Worm (Caenorhabditis elegans) whole organism, L3 larva: ENCODE data around the gene F38B6.4.

Experiments used
- aly-2 ChIP-seq: fragments of 150-350 bp; optimal IDR thresholded peaks from 2 replicates; lab custom pipeline; 2014; ENCODE audit warnings: missing biosample characterization, missing genetic modification characterization
- ama-1 ChIP-seq: fragments of 150-350 bp; optimal IDR thresholded peaks from 2 replicates; lab custom pipeline; 2018
- ceh-16 ChIP-seq: sonication (generic microtip); optimal IDR thresholded peaks from 2 replicates; lab custom pipeline; 2017; ENCODE audit warnings: missing biosample characterization, missing genetic modification characterization
- ceh-9 ChIP-seq: sonication (generic microtip); optimal IDR thresholded peaks from 2 replicates; lab custom pipeline; 2018; ENCODE audit warnings: missing biosample characterization, missing genetic modification characterization
- elt-3 ChIP-seq, 3 experiments: fragments of 150-350 bp in 1 of 3; sonication (generic microtip) in 2 of 3; optimal IDR thresholded peaks; 2 replicates in 2 of 3; 4 replicates in 1 of 3; lab custom pipeline; 2014 to 2017; ENCODE audit warnings: missing biosample characterization in 3 of 3, missing genetic modification characterization in 3 of 3
- eor-1 ChIP-seq, 2 experiments: fragments of 150-350 bp; optimal IDR thresholded peaks; 2 replicates each; lab custom pipeline; 2014 to 2018; ENCODE audit warnings: missing biosample characterization in 2 of 2, missing genetic modification characterization in 2 of 2
- fos-1 ChIP-seq: fragments of 150-350 bp; optimal IDR thresholded peaks from 2 replicates; lab custom pipeline; 2014; ENCODE audit warnings: missing biosample characterization, missing genetic modification characterization
- lsy-12 ChIP-seq: sonication (generic microtip); optimal IDR thresholded peaks from 2 replicates; lab custom pipeline; 2016; ENCODE audit warnings: mild to moderate bottlenecking, missing genetic modification characterization, missing compliant biosample characterization
- nhr-12 ChIP-seq: fragments of 150-350 bp; optimal IDR thresholded peaks from 2 replicates; lab custom pipeline; 2014; ENCODE audit warnings: missing biosample characterization, missing genetic modification characterization
- nhr-28 ChIP-seq: fragments of 150-350 bp; optimal IDR thresholded peaks from 2 replicates; lab custom pipeline; 2014; ENCODE audit warnings: missing biosample characterization, missing genetic modification characterization
- nhr-77 ChIP-seq: fragments of 150-350 bp; optimal IDR thresholded peaks from 2 replicates; lab custom pipeline; 2014; ENCODE audit warnings: missing biosample characterization, missing genetic modification characterization
- sea-2 ChIP-seq: fragments of 150-350 bp; sonication (generic microtip); optimal IDR thresholded peaks from 4 replicates; lab custom pipeline; 2014; ENCODE audit warnings: missing biosample characterization, missing genetic modification reagents, missing genetic modification characterization
- skn-1 ChIP-seq: fragments of 150-350 bp; optimal IDR thresholded peaks from 2 replicates; lab custom pipeline; 2014; ENCODE audit warnings: missing biosample characterization, missing genetic modification characterization
- ztf-11 ChIP-seq: fragments of 150-350 bp; optimal IDR thresholded peaks from 2 replicates; lab custom pipeline; 2014; ENCODE audit warnings: missing biosample characterization, missing genetic modification characterization

DNA sequence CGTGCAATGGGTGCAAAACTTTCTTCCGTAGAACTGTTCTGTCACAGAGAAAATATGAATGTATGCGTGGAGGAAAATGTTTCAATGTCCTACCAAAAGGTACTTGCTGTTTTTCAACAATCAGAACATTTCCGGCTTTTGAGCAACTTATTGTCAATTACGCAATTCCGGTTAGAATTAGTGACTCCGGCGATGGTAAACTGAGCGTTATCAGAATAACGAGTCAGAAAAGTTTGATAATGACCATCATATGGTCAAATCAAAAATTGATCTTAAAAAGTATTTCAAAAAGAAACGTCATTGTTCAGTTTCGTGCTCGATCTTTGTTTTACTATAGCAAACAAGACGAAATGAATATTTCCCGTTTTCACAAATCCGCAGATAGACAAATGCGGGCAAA is 17.9 kb upstream of the F38B6.4 start:
- TF ChIP-seq sea-2 (GFP tag; lab: Kevin White, UChicago): no peak
- no peak for TF ChIP-seq nhr-77 (tag; lab: Kevin White, UChicago)
- no peak for TF ChIP-seq nhr-12 (tag; lab: Kevin White, UChicago)
- no peak for TF ChIP-seq nhr-28
- TF ChIP-seq ceh-9: no peak
- no peak for TF ChIP-seq skn-1 (tag; lab: Kevin White, UChicago)
- TF ChIP-seq fos-1 (tag; lab: Kevin White, UChicago): no peak
- no peak for TF ChIP-seq ztf-11
- no peak for TF ChIP-seq aly-2 (tag; lab: Kevin White, UChicago)
- no peak for TF ChIP-seq ceh-16 (tag; lab: Kevin White, UChicago)
- no peak for TF ChIP-seq lsy-12
- no peak for TF ChIP-seq ama-1
- TF ChIP-seq eor-1 (tag; optimal IDR thresholded peaks at IDR 0.05; lab: Kevin White, UChicago): no peak
- TF ChIP-seq elt-3 (tag; optimal IDR thresholded peaks at IDR 0.05; lab: Kevin White, UChicago): no peak
